Worm (Caenorhabditis elegans) whole organism, L4/young adult: Measurements from ENCODE around the gene acl-2.
A peak's percentile ranks its signal among the peaks of the same experiment; 100 is the strongest.

Experiments used
- W03F9.2 ChIP-seq: fragments of 150-350 bp; optimal IDR thresholded peaks from 2 replicates; lab custom pipeline; 2014; ENCODE audit warnings: missing biosample characterization, missing genetic modification characterization
- dao-5 ChIP-seq: sonication (generic microtip); optimal IDR thresholded peaks from 2 replicates; lab custom pipeline; 2016; ENCODE audit warnings: missing genotype, missing genetic modification characterization, moderate library complexity, missing compliant biosample characterization
- him-1 ChIP-seq: sonication (generic microtip); optimal IDR thresholded peaks from 2 replicates; lab custom pipeline; 2016; ENCODE audit warnings: missing genotype, missing genetic modification reagents, missing genetic modification characterization, missing compliant biosample characterization

DNA sequence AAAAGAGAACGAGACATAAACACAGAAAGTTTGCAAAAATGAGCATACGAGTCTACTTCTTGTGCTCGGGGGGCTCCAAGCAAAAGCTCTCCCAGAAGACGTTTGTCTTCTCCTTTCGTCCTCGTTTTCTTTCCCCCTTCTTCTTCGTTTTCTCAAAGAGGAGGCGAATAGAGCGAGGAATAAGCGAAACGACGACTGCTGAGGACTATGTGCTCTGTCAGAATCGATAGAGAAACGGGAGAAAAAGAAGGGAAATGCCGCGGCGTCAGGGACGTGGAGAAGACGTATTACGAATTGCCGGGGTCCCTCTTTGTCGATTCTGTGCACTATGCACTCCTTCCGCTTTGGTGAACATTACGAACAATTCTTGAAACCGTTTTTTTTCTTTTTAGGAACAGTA, 52.5 kb downstream of the acl-2 start:
- TF ChIP-seq W03F9.2 (tag; lab: Kevin White, UChicago) (no peak), him-1 (tag; lab: Kevin White, UChicago) (peak; percentile 33), dao-5 (tag; lab: Kevin White, UChicago) (no peak)
